Worm (Caenorhabditis elegans): ENCODE results near the gene B0285.6.

The B0285.6 gene

DNA sequence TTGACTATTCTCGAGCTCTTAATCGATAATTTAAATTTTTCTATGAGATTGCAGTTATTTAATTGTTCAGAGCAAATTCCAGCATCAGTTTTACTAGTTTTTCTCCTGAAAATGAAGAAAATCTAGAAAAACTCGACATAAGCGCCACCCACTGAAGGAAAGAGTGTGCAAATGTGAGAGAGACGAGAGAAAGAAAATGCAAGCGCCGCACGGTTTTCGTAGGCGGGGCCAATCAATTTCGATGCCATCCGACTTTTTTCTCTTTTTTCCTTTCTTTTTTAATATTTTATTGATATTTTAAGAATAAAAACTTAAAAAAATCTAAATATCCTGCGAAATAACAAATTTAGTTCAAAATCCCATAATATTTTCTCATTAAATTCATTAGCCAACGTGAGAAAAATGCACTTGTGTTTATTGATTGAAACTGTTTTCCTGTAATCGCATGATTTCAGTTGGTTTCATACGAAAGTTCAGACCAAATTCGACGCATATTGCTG, 17.3 kb upstream of the B0285.6 start, which contains the start of gene cdk-12 (continued):
- no peak for TF ChIP-seq ces-1 (GFP tag; optimal IDR thresholded peaks at IDR 0.05)
- TF ChIP-seq attf-4 (tag; optimal IDR thresholded peaks at IDR 0.05): no peak
- no peak for TF ChIP-seq dmd-9 (GFP tag; IDR thresholded peaks at IDR 0.05)
- TF ChIP-seq Y48G9A.11 (GFP tag; IDR thresholded peaks at IDR 0.05): no peak
- TF ChIP-seq F10B5.3 (tag; optimal IDR thresholded peaks at IDR 0.05): no peak
- TF ChIP-seq F49E8.2 (tag; optimal IDR thresholded peaks at IDR 0.05; ENCODE audit: borderline replicate concordance): no peak
- TF ChIP-seq T26A8.4 (GFP tag; IDR thresholded peaks at IDR 0.05): no peak

DNA sequence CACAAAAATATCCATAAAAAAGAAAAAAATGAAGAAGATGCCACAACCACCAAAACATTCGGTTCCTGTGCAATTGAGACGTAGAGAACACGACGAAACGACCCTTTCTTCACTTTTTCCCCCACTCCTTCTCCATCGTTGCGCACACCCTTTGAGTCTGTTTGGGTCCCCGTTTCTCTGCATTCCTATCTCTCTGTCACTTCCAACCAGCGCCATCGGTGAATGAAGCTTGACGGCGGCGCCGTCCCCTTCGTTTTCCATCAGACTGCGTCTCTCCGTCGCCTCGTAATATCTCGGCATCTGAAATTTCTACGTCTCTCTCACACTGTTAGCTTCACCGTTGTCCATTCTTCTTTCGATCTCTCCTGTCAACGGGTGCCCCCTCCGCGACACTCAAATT, 14.3 kb upstream of the B0285.6 start:
- TF ChIP-seq set-16 (GFP tag; IDR thresholded peaks at IDR 0.05): peak; percentile 42; the same call in 1 of the 2 replicates
- TF ChIP-seq hlh-11 (tag; optimal IDR thresholded peaks at IDR 0.05): peak; percentile 0
- TF ChIP-seq unc-62 (GFP tag; optimal IDR thresholded peaks at IDR 0.05 in 1 of 2): peak in 1 of 2 experiments; percentile 42
- no peak for TF ChIP-seq unc-62 (tag; optimal IDR thresholded peaks at IDR 0.05)
- no peak for TF ChIP-seq ama-1 (optimal IDR thresholded peaks at IDR 0.05)
- no peak for TF ChIP-seq nhr-11 (tag; optimal IDR thresholded peaks at IDR 0.05)
- TF ChIP-seq hif-1 (tag; optimal IDR thresholded peaks at IDR 0.05): peak in 1 of 2 experiments; percentile 31
- no peak for TF ChIP-seq ztf-11 (tag; optimal IDR thresholded peaks at IDR 0.05)
- no peak for TF ChIP-seq jun-1 (tag; optimal IDR thresholded peaks at IDR 0.05)
- peak; percentile 26 for TF ChIP-seq mes-2 (tag; optimal IDR thresholded peaks at IDR 0.05; ENCODE audit: poor library complexity, severe bottlenecking)
- no peak for TF ChIP-seq T26A8.4 (GFP tag; IDR thresholded peaks at IDR 0.05)
- no peak for TF ChIP-seq nhr-10 (tag; optimal IDR thresholded peaks at IDR 0.05)
- peak; percentile 54 for TF ChIP-seq rbr-2 (tag; optimal IDR thresholded peaks at IDR 0.05)
- no peak for TF ChIP-seq attf-4 (tag; optimal IDR thresholded peaks at IDR 0.05)
- peak in 1 of 2 experiments; percentile 59 for TF ChIP-seq mdl-1 (tag; optimal IDR thresholded peaks at IDR 0.05)
- peak; percentile 51; the same call in 1 of the 2 replicates for TF ChIP-seq egl-43 (GFP tag; IDR thresholded peaks at IDR 0.05)
- TF ChIP-seq madf-5 (GFP tag; IDR thresholded peaks at IDR 0.05): no peak
- peak; percentile 6 for TF ChIP-seq fkh-10 (GFP tag; optimal IDR thresholded peaks at IDR 0.05)
- TF ChIP-seq pha-4 (GFP tag; IDR thresholded peaks at IDR 0.05): no peak
- TF ChIP-seq pha-4 (tag; optimal IDR thresholded peaks at IDR 0.05): no peak
- TF ChIP-seq Y105C5A.15 (GFP tag; IDR thresholded peaks at IDR 0.05): no peak
- TF ChIP-seq hmg-1.1 (GFP tag; IDR thresholded peaks at IDR 0.05): peak; percentile 74
- TF ChIP-seq nhr-41 (GFP tag; IDR thresholded peaks at IDR 0.05): no peak
- TF ChIP-seq lsy-2 (tag; optimal IDR thresholded peaks at IDR 0.05): peak; percentile 17 to 35
- TF ChIP-seq F37D6.2 (tag; optimal IDR thresholded peaks at IDR 0.05): no peak
- no peak for TF ChIP-seq nhr-77 (tag; optimal IDR thresholded peaks at IDR 0.05)
- TF ChIP-seq mxl-3 (GFP tag; optimal IDR thresholded peaks at IDR 0.05): peak; percentile 2

DNA sequence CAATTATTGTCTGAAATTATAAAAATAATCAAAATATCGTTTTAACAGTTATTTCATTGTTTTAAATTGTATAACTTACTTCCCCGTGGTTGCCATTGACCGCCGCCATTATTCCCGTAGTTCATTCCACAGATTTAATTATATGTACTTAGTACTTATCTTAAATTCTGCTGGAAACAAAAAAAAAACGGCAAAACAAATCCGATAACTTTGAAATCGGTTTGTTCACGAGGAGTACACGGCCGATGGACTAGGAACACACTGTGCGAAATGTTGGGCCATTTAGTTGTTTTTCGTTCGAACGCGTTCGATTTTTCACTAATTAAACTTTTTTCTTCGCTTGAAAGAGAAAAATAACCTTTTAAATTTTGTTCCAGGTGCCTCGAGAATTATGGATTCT, 6.8 kb upstream of the B0285.6 start, which contains the start of the genes B0285.3 and lcmt-1:
TSS of gene B0285.3 (minus strand) at position 267 of the 400 bp plus-strand sequence.
TSS of gene lcmt-1 (plus strand) at position 377 of the 400 bp plus-strand sequence.
- no peak for TF ChIP-seq mdl-1 (tag; optimal IDR thresholded peaks at IDR 0.05)
- TF ChIP-seq Y75B8A.6 (GFP tag; IDR thresholded peaks at IDR 0.05): no peak
- no peak for TF ChIP-seq Y48G9A.11 (GFP tag; IDR thresholded peaks at IDR 0.05)
- no peak for TF ChIP-seq lin-29 (GFP tag; IDR thresholded peaks at IDR 0.05)
- no peak for TF ChIP-seq cey-2 (tag; optimal IDR thresholded peaks at IDR 0.05; ENCODE audit: borderline replicate concordance, insufficient read depth)
- TF ChIP-seq ces-1 (GFP tag; optimal IDR thresholded peaks at IDR 0.05): no peak
- TF ChIP-seq daf-19 (GFP tag; conservative IDR thresholded peaks at IDR 0.05): no peak
- TF ChIP-seq hif-1 (tag; optimal IDR thresholded peaks at IDR 0.05): peak in 1 of 2 experiments; percentile 70
- TF ChIP-seq daf-16 (GFP tag; optimal IDR thresholded peaks at IDR 0.05): no peak
- TF ChIP-seq daf-16 (tag; optimal IDR thresholded peaks at IDR 0.05): no peak
- TF ChIP-seq unc-62 (GFP tag; optimal IDR thresholded peaks at IDR 0.05 in 1 of 2): peak in 1 of 2 experiments; percentile 84
- no peak for TF ChIP-seq unc-62 (tag; optimal IDR thresholded peaks at IDR 0.05)
- TF ChIP-seq nhr-77 (tag; optimal IDR thresholded peaks at IDR 0.05): no peak
- TF ChIP-seq nhr-11 (tag; optimal IDR thresholded peaks at IDR 0.05): no peak
- TF ChIP-seq dpl-1 (GFP tag; optimal IDR thresholded peaks at IDR 0.05): peak; percentile 55
- TF ChIP-seq unc-39 (tag; optimal IDR thresholded peaks at IDR 0.05): no peak
- no peak for TF ChIP-seq ztf-7 (tag; optimal IDR thresholded peaks at IDR 0.05)
- TF ChIP-seq unc-130 (GFP tag; optimal IDR thresholded peaks at IDR 0.05): peak; percentile 72
- no peak for TF ChIP-seq T26A8.4 (GFP tag; IDR thresholded peaks at IDR 0.05)
- peak in 1 of 2 experiments; percentile 66 for TF ChIP-seq lsy-2 (tag; optimal IDR thresholded peaks at IDR 0.05)
- TF ChIP-seq spr-3 (GFP tag; optimal IDR thresholded peaks at IDR 0.05): no peak
- TF ChIP-seq ZK337.2 (GFP tag; IDR thresholded peaks at IDR 0.05): peak; percentile 60; the same call in 1 of the 2 replicates
- TF ChIP-seq duxl-1 (tag; optimal IDR thresholded peaks at IDR 0.05; ENCODE audit: poor library complexity): no peak
- no peak for TF ChIP-seq ceh-20 (GFP tag; IDR thresholded peaks at IDR 0.05)
- TF ChIP-seq mes-2 (tag; optimal IDR thresholded peaks at IDR 0.05; ENCODE audit: poor library complexity, severe bottlenecking): peak; percentile 94
- TF ChIP-seq lin-15B (tag; optimal IDR thresholded peaks at IDR 0.05): no peak

All from whole organism, L4 larva.